Fruit fly (Drosophila melanogaster) whole organism, pupa: Measurements from ENCODE around the gene ScpX.

Experiments used
- CG10348 ChIP-seq: fragments of 200-800 bp; sonication (Bioruptor generic); IDR thresholded peaks from 2 replicates; pipeline ENCODE4 v1.3.6; 2022; ENCODE audit warnings: missing biosample characterization, missing genetic modification characterization
- CG12605 ChIP-seq: fragments of 200-800 bp; sonication (Bioruptor generic); IDR thresholded peaks from 2 replicates; pipeline ENCODE4 v1.3.6; 2022; ENCODE audit warnings: missing biosample characterization, missing genetic modification characterization
- CG13204 ChIP-seq: fragments of 200-800 bp; sonication (Bioruptor generic); optimal IDR thresholded peaks from 2 replicates; lab custom pipeline; 2018; ENCODE audit warnings: missing biosample characterization, mild to moderate bottlenecking, missing genetic modification characterization, moderate library complexity
- CG14655 ChIP-seq: fragments of 200-800 bp; sonication (Bioruptor generic); optimal IDR thresholded peaks from 3 replicates; lab custom pipeline; 2017; ENCODE audit warnings: mild to moderate bottlenecking, missing biosample characterization, missing genetic modification reagents, missing genetic modification characterization
- CG15710 ChIP-seq: fragments of 200-800 bp; sonication (Bioruptor generic); optimal IDR thresholded peaks from 2 replicates; lab custom pipeline; 2018; ENCODE audit warnings: missing biosample characterization, mild to moderate bottlenecking, missing genetic modification characterization, moderate library complexity
- CG17806 ChIP-seq: fragments of 200-800 bp; sonication (Bioruptor generic); optimal IDR thresholded peaks from 2 replicates; lab custom pipeline; 2018; ENCODE audit warnings: missing biosample characterization, mild to moderate bottlenecking, missing genetic modification characterization, moderate library complexity
- CG32121 ChIP-seq: fragments of 200-800 bp; sonication (Bioruptor generic); IDR thresholded peaks from 2 replicates; pipeline ENCODE4 v1.3.6; 2022; ENCODE audit warnings: missing biosample characterization, missing genetic modification characterization
- CG34367 ChIP-seq: fragments of 200-800 bp; sonication (Bioruptor generic); optimal IDR thresholded peaks from 2 replicates; lab custom pipeline; 2018; ENCODE audit warnings: missing biosample characterization, mild to moderate bottlenecking, missing genetic modification characterization
- CG4496 ChIP-seq: fragments of 200-800 bp; sonication (Bioruptor generic); IDR thresholded peaks from 3 replicates; pipeline ENCODE4 v1.3.6; 2022; ENCODE audit warnings: missing biosample characterization, missing genetic modification characterization
- CG8159 ChIP-seq: fragments of 200-800 bp; sonication (Bioruptor generic); optimal IDR thresholded peaks from 3 replicates; lab custom pipeline; 2018; ENCODE audit warnings: missing biosample characterization, mild to moderate bottlenecking, missing genetic modification characterization, moderate library complexity
- CG8301 ChIP-seq: fragments of 200-800 bp; sonication (Bioruptor generic); optimal IDR thresholded peaks from 2 replicates; lab custom pipeline; 2018; ENCODE audit warnings: missing biosample characterization, mild to moderate bottlenecking, missing genetic modification characterization
- CG9948 ChIP-seq: fragments of 200-800 bp; sonication (Bioruptor generic); optimal IDR thresholded peaks from 2 replicates; lab custom pipeline; 2018; ENCODE audit warnings: missing biosample characterization, mild to moderate bottlenecking, missing genetic modification characterization, moderate library complexity
- D1 ChIP-seq: fragments of 200-800 bp; sonication (Bioruptor generic); optimal IDR thresholded peaks from 2 replicates; lab custom pipeline; 2018; ENCODE audit warnings: missing biosample characterization, mild to moderate bottlenecking, missing genetic modification characterization, moderate library complexity
- EcR ChIP-seq: fragments of 200-800 bp; sonication (Bioruptor generic); optimal IDR thresholded peaks from 3 replicates; lab custom pipeline; 2019; ENCODE audit warnings: missing biosample characterization, missing genetic modification characterization, mild to moderate bottlenecking, moderate library complexity, missing genetic modification reagents
- Ets98B ChIP-seq: fragments of 200-800 bp; sonication (Bioruptor generic); IDR thresholded peaks from 2 replicates; pipeline ENCODE4 v1.3.6; 2022; ENCODE audit warnings: missing biosample characterization, missing genetic modification characterization
- Pif1A ChIP-seq: fragments of 200-800 bp; sonication (Bioruptor generic); optimal IDR thresholded peaks from 3 replicates; lab custom pipeline; 2016; ENCODE audit warnings: missing biosample characterization, missing genetic modification characterization
- Pif1B ChIP-seq: fragments of 200-800 bp; sonication (Bioruptor generic); optimal IDR thresholded peaks from 3 replicates; lab custom pipeline; 2016; ENCODE audit warnings: missing biosample characterization, missing genetic modification characterization
- Snoo ChIP-seq: fragments of 200-800 bp; sonication (Bioruptor generic); optimal IDR thresholded peaks from 3 replicates; lab custom pipeline; 2017; ENCODE audit warnings: missing biosample characterization, mild to moderate bottlenecking, missing genetic modification characterization, inconsistent platforms
- fd96Ca ChIP-seq: fragments of 200-800 bp; sonication (Bioruptor generic); IDR thresholded peaks from 3 replicates; pipeline ENCODE4 v1.3.6; 2022; ENCODE audit warnings: missing biosample characterization, missing genetic modification characterization
- gl ChIP-seq: fragments of 200-800 bp; sonication (Bioruptor generic); optimal IDR thresholded peaks from 2 replicates; lab custom pipeline; 2018; ENCODE audit warnings: missing biosample characterization, mild to moderate bottlenecking, missing genetic modification characterization
- rn ChIP-seq: fragments of 200-800 bp; sonication (Bioruptor generic); IDR thresholded peaks from 2 replicates; pipeline ENCODE4 v1.3.6; 2022; ENCODE audit warnings: missing biosample characterization, missing genetic modification characterization

ScpX gene

dm6 chr2L:18841210-18841609, 10.2 kb downstream of the ScpX start, which contains the start of gene CG31752:
Gene CG31752 (minus strand): TSS chr2L:18841310.
- no peak for TF ChIP-seq CG14655 (GFP tag; lab: Kevin White, UChicago)
- TF ChIP-seq CG9948 (tag; lab: Kevin White, UChicago) = no peak
- TF ChIP-seq CG15710 (tag; lab: Kevin White, UChicago) = no peak
- no peak for TF ChIP-seq EcR (GFP tag; lab: Kevin White, UChicago)
- TF ChIP-seq CG10348 (GFP tag; lab: Robert Waterston, UW) = no peak
- no peak for TF ChIP-seq Pif1B (GFP tag; lab: Kevin White, UChicago)
- no peak for TF ChIP-seq Ets98B
- TF ChIP-seq D1 (tag; lab: Kevin White, UChicago) = no peak
- TF ChIP-seq CG8159 (tag; lab: Kevin White, UChicago) = no peak
- TF ChIP-seq gl = no peak
- no peak for TF ChIP-seq CG12605 (GFP tag; lab: Robert Waterston, UW)
- no peak for TF ChIP-seq CG32121 (GFP tag; lab: Robert Waterston, UW)

dm6 chr2L:18843560-18843959, 12.5 kb downstream of the ScpX start:
- TF ChIP-seq EcR (GFP tag; lab: Kevin White, UChicago) (no peak), Snoo (tag; lab: Kevin White, UChicago) (no peak)
- TF ChIP-seq, all 21 proteins: peak for 0

- no peak for TF ChIP-seq CG34367 (tag; lab: Kevin White, UChicago)
- no peak for TF ChIP-seq fd96Ca (GFP tag; lab: Robert Waterston, UW)
- no peak for TF ChIP-seq D1 (tag; lab: Kevin White, UChicago)
- TF ChIP-seq CG12605 (GFP tag; lab: Robert Waterston, UW) = no peak
- TF ChIP-seq rn (GFP tag; lab: Robert Waterston, UW) = no peak
- no peak for TF ChIP-seq CG14655 (GFP tag; lab: Kevin White, UChicago)
- TF ChIP-seq Ets98B = no peak
- no peak for TF ChIP-seq CG8159 (tag; lab: Kevin White, UChicago)
- no peak for TF ChIP-seq Pif1A (GFP tag; lab: Kevin White, UChicago)
- TF ChIP-seq CG4496 (GFP tag; lab: Robert Waterston, UW) = no peak
- no peak for TF ChIP-seq CG8301 (tag; lab: Kevin White, UChicago)
- no peak for TF ChIP-seq CG17806 (tag; lab: Kevin White, UChicago)
- no peak for TF ChIP-seq CG15710 (tag; lab: Kevin White, UChicago)
- no peak for TF ChIP-seq EcR (GFP tag; lab: Kevin White, UChicago)
- no peak for TF ChIP-seq CG32121 (GFP tag; lab: Robert Waterston, UW)
Measured at dm6 chr2L:18844479-18844878, 13.4 kb downstream of the ScpX start, which contains the start of gene CG33120. Gene CG33120 (minus strand): TSS chr2L:18844579.

- no peak for TF ChIP-seq CG34367 (tag; lab: Kevin White, UChicago)
- peak; percentile 15 for TF ChIP-seq Pif1B (GFP tag; lab: Kevin White, UChicago)
Measured at dm6 chr2L:18844917-18845509, 14.0 kb downstream of the ScpX start, which contains the start of gene CG17321. Gene CG17321 (plus strand): TSS chr2L:18845184.

dm6 chr2L:18846175-18846574, 15.1 kb downstream of the ScpX start:
- no peak for TF ChIP-seq gl
- no peak for TF ChIP-seq Pif1B (GFP tag; lab: Kevin White, UChicago)
- no peak for TF ChIP-seq CG4496 (GFP tag; lab: Robert Waterston, UW)
- no peak for TF ChIP-seq Snoo (tag; lab: Kevin White, UChicago)
- TF ChIP-seq CG34367 (tag; lab: Kevin White, UChicago) = no peak
- TF ChIP-seq CG14655 (GFP tag; lab: Kevin White, UChicago) = no peak
- no peak for TF ChIP-seq CG15710 (tag; lab: Kevin White, UChicago)

dm6 chr2L:18846843-18847242, 15.8 kb downstream of the ScpX start:
- no peak for TF ChIP-seq D1 (tag; lab: Kevin White, UChicago)
- no peak for TF ChIP-seq CG9948 (tag; lab: Kevin White, UChicago)
- no peak for TF ChIP-seq CG13204 (GFP tag; lab: Kevin White, UChicago)
- no peak for TF ChIP-seq CG12605 (GFP tag; lab: Robert Waterston, UW)
- TF ChIP-seq CG10348 (GFP tag; lab: Robert Waterston, UW) = no peak
- TF ChIP-seq gl = no peak
- TF ChIP-seq EcR (GFP tag; lab: Kevin White, UChicago) = no peak
- TF ChIP-seq CG8301 (tag; lab: Kevin White, UChicago) = no peak
- no peak for TF ChIP-seq Pif1A (GFP tag; lab: Kevin White, UChicago)
- TF ChIP-seq CG4496 (GFP tag; lab: Robert Waterston, UW) = no peak
- no peak for TF ChIP-seq CG15710 (tag; lab: Kevin White, UChicago)
- TF ChIP-seq, all 21 proteins: peak for 0

dm6 chr2L:18852249-18852648, 21.2 kb downstream of the ScpX start:
- TF ChIP-seq CG9948 (tag; lab: Kevin White, UChicago) = no peak
- no peak for TF ChIP-seq Snoo (tag; lab: Kevin White, UChicago)
- no peak for TF ChIP-seq gl
- no peak for TF ChIP-seq Pif1A (GFP tag; lab: Kevin White, UChicago)
- TF ChIP-seq D1 (tag; lab: Kevin White, UChicago) = no peak
- TF ChIP-seq fd96Ca (GFP tag; lab: Robert Waterston, UW) = no peak
- no peak for TF ChIP-seq CG15710 (tag; lab: Kevin White, UChicago)
- TF ChIP-seq CG8159 (tag; lab: Kevin White, UChicago) = no peak
- no peak for TF ChIP-seq CG17806 (tag; lab: Kevin White, UChicago)
- no peak for TF ChIP-seq CG10348 (GFP tag; lab: Robert Waterston, UW)
- no peak for TF ChIP-seq rn (GFP tag; lab: Robert Waterston, UW)
- TF ChIP-seq CG12605 (GFP tag; lab: Robert Waterston, UW) = no peak
- TF ChIP-seq CG8301 (tag; lab: Kevin White, UChicago) = no peak
- TF ChIP-seq CG13204 (GFP tag; lab: Kevin White, UChicago) = no peak
- TF ChIP-seq CG34367 (tag; lab: Kevin White, UChicago) = no peak
- no peak for TF ChIP-seq CG32121 (GFP tag; lab: Robert Waterston, UW)
- TF ChIP-seq CG4496 (GFP tag; lab: Robert Waterston, UW) = no peak
- no peak for TF ChIP-seq EcR (GFP tag; lab: Kevin White, UChicago)
- no peak for TF ChIP-seq Pif1B (GFP tag; lab: Kevin White, UChicago)
- no peak for TF ChIP-seq CG14655 (GFP tag; lab: Kevin White, UChicago)
